In genomic region chr2L:15339601-15340000, dm6 we compare ENCODE assay signal across 1 fruit fly cellular context.
TF ChIP-seq lines count a peak whose summit lies in the region.

No protein-coding gene starts in this region.

TF ChIP-seq in whole organism, embryonic, 481 proteins besides CTCF, POLR2A, EP300 and RAD21 (continued from another document):
- no peak for TF ChIP-seq Xrp1 (GFP tag; IDR thresholded peaks at IDR 0.05; lab: Robert Waterston, UW)
- no peak for TF ChIP-seq CG2875 (GFP tag; optimal IDR thresholded peaks at IDR 0.05; lab: Kevin White, UChicago)
- TF ChIP-seq CG17359 (tag; optimal IDR thresholded peaks at IDR 0.05; lab: Kevin White, UChicago), result no peak
- TF ChIP-seq CG2116 (GFP tag; optimal IDR thresholded peaks at IDR 0.05; lab: Kevin White, UChicago), result no peak
- TF ChIP-seq kay (GFP tag; optimal IDR thresholded peaks at IDR 0.05; lab: Kevin White, UChicago), result no peak
- no peak for TF ChIP-seq pan (optimal IDR thresholded peaks at IDR 0.05; lab: Kevin White, UChicago)
- peak in 1 of 2 experiments; percentile 24 for TF ChIP-seq pan (GFP tag; optimal IDR thresholded peaks at IDR 0.05 in 1 of 2, IDR thresholded peaks at IDR 0.05 in 1 of 2)
- TF ChIP-seq CG1602 (GFP tag; optimal IDR thresholded peaks at IDR 0.05; lab: Kevin White, UChicago), result no peak
- no peak for TF ChIP-seq CG11504 (tag; optimal IDR thresholded peaks at IDR 0.05; lab: Kevin White, UChicago)
- TF ChIP-seq CG2199 (GFP tag; IDR thresholded peaks at IDR 0.05; lab: Robert Waterston, UW), result no peak
- no peak for TF ChIP-seq CG1792 (GFP tag; optimal IDR thresholded peaks at IDR 0.05; lab: Kevin White, UChicago)
- no peak for TF ChIP-seq CG9609 (GFP tag; optimal IDR thresholded peaks at IDR 0.05; lab: Kevin White, UChicago)
- no peak for TF ChIP-seq CG6765 (GFP tag; optimal IDR thresholded peaks at IDR 0.05; lab: Kevin White, UChicago)
- no peak for TF ChIP-seq CG8765 (GFP tag; IDR thresholded peaks at IDR 0.05; lab: Robert Waterston, UW)
- no peak for TF ChIP-seq cad (GFP tag; optimal IDR thresholded peaks at IDR 0.05; lab: Kevin White, UChicago)
- TF ChIP-seq CG9215 (GFP tag; IDR thresholded peaks at IDR 0.05; lab: Robert Waterston, UW), result peak; percentile 23; the same call in 1 of the 2 replicates
- TF ChIP-seq CG9817 (tag; optimal IDR thresholded peaks at IDR 0.05; lab: Kevin White, UChicago), result no peak
- TF ChIP-seq Mes4 (GFP tag; optimal IDR thresholded peaks at IDR 0.05; lab: Kevin White, UChicago), result no peak
- TF ChIP-seq CG4328 (GFP tag; optimal IDR thresholded peaks at IDR 0.05; lab: Kevin White, UChicago), result no peak
- TF ChIP-seq ATbp (GFP tag; optimal IDR thresholded peaks at IDR 0.05; lab: Kevin White, UChicago), result no peak
- TF ChIP-seq CG4360 (GFP tag; IDR thresholded peaks at IDR 0.05; lab: Robert Waterston, UW), result peak; percentile 22; the same call in 1 of the 2 replicates
- no peak for TF ChIP-seq br (optimal IDR thresholded peaks at IDR 0.05; lab: Kevin White, UChicago)
- TF ChIP-seq ftz-f1 (GFP tag; optimal IDR thresholded peaks at IDR 0.05; lab: Kevin White, UChicago), result no peak
- no peak for TF ChIP-seq Ets65A (GFP tag; lab: Kevin White, UChicago)
- no peak for TF ChIP-seq cwo (GFP tag; optimal IDR thresholded peaks at IDR 0.05; lab: Kevin White, UChicago)
- no peak for TF ChIP-seq sob (GFP tag; IDR thresholded peaks at IDR 0.05; lab: Robert Waterston, UW)
- no peak for TF ChIP-seq CG6175 (GFP tag; IDR thresholded peaks at IDR 0.05; lab: Robert Waterston, UW)
- TF ChIP-seq CG42726 (GFP tag; IDR thresholded peaks at IDR 0.05; lab: Robert Waterston, UW; ENCODE audit: partially characterized antibody), result no peak
- no peak for TF ChIP-seq rib (GFP tag; IDR thresholded peaks at IDR 0.05; lab: Robert Waterston, UW)
- TF ChIP-seq ken (GFP tag; IDR thresholded peaks at IDR 0.05; lab: Robert Waterston, UW), result no peak
- TF ChIP-seq ash1 (GFP tag; optimal IDR thresholded peaks at IDR 0.05; lab: Kevin White, UChicago), result no peak
- no peak for TF ChIP-seq crp (GFP tag; optimal IDR thresholded peaks at IDR 0.05; lab: Kevin White, UChicago)
- TF ChIP-seq pros (GFP tag; optimal IDR thresholded peaks at IDR 0.05; lab: Kevin White, UChicago), result no peak
- no peak for TF ChIP-seq org-1 (GFP tag; optimal IDR thresholded peaks at IDR 0.05; lab: Kevin White, UChicago)
- no peak for TF ChIP-seq CG12942 (GFP tag; optimal IDR thresholded peaks at IDR 0.05; lab: Kevin White, UChicago)
- no peak for TF ChIP-seq jumu (GFP tag; optimal IDR thresholded peaks at IDR 0.05; lab: Kevin White, UChicago)
- no peak for TF ChIP-seq shn (GFP tag; optimal IDR thresholded peaks at IDR 0.05; lab: Kevin White, UChicago)
- no peak for TF ChIP-seq CG3065 (GFP tag; optimal IDR thresholded peaks at IDR 0.05; lab: Kevin White, UChicago)
- no peak for TF ChIP-seq CG43689 (GFP tag; IDR thresholded peaks at IDR 0.05; lab: Robert Waterston, UW)
- TF ChIP-seq Nf-YC (tag; optimal IDR thresholded peaks at IDR 0.05; lab: Kevin White, UChicago), result peak; percentile 93
- no peak for TF ChIP-seq CG15011 (GFP tag; optimal IDR thresholded peaks at IDR 0.05; lab: Kevin White, UChicago)
- peak; percentile 45; the same call in 1 of the 3 replicates for TF ChIP-seq CG34422 (GFP tag; IDR thresholded peaks at IDR 0.05; lab: Robert Waterston, UW)
- no peak for TF ChIP-seq CG11398 (GFP tag; optimal IDR thresholded peaks at IDR 0.05; lab: Kevin White, UChicago)
- TF ChIP-seq ems (GFP tag; optimal IDR thresholded peaks at IDR 0.05; lab: Kevin White, UChicago), result no peak
- no peak for TF ChIP-seq CG6654 (GFP tag; optimal IDR thresholded peaks at IDR 0.05; lab: Kevin White, UChicago)
- no peak for TF ChIP-seq klu (GFP tag; IDR thresholded peaks at IDR 0.05; lab: Robert Waterston, UW)
- TF ChIP-seq H15 (GFP tag; IDR thresholded peaks at IDR 0.05; lab: Robert Waterston, UW), result no peak
- no peak for TF ChIP-seq Fer3 (tag; optimal IDR thresholded peaks at IDR 0.05; lab: Kevin White, UChicago)
- TF ChIP-seq HLH54F (GFP tag; optimal IDR thresholded peaks at IDR 0.05; lab: Kevin White, UChicago), result no peak
- TF ChIP-seq eyg (GFP tag; optimal IDR thresholded peaks at IDR 0.05; lab: Kevin White, UChicago), result no peak
- TF ChIP-seq CG4404 (GFP tag; IDR thresholded peaks at IDR 0.05; lab: Robert Waterston, UW), result no peak
- TF ChIP-seq zen (tag; optimal IDR thresholded peaks at IDR 0.05; lab: Kevin White, UChicago), result no peak
- no peak for TF ChIP-seq az2 (GFP tag; optimal IDR thresholded peaks at IDR 0.05; lab: Kevin White, UChicago)
- TF ChIP-seq CG3407 (GFP tag; optimal IDR thresholded peaks at IDR 0.05; lab: Kevin White, UChicago), result no peak
- TF ChIP-seq lilli (GFP tag; optimal IDR thresholded peaks at IDR 0.05; lab: Kevin White, UChicago), result no peak
- no peak for TF ChIP-seq CG1603 (tag; optimal IDR thresholded peaks at IDR 0.05; lab: Kevin White, UChicago)
- no peak for TF ChIP-seq Doc2 (GFP tag; IDR thresholded peaks at IDR 0.05; lab: Robert Waterston, UW)
- no peak for TF ChIP-seq CG8924 (tag; optimal IDR thresholded peaks at IDR 0.05; lab: Kevin White, UChicago)
- 0 out of 2 replicates have a peak, but pooled peaks have one; percentile 25 for TF ChIP-seq CG32767 (GFP tag; IDR thresholded peaks at IDR 0.05; lab: Robert Waterston, UW)
- no peak for TF ChIP-seq Taf1 (GFP tag; IDR thresholded peaks at IDR 0.05; lab: Robert Waterston, UW)
- no peak for TF ChIP-seq disco-r (GFP tag; optimal IDR thresholded peaks at IDR 0.05; lab: Kevin White, UChicago)
- peak; percentile 44 for TF ChIP-seq Jarid2 (GFP tag; optimal IDR thresholded peaks at IDR 0.05; lab: Kevin White, UChicago)
- TF ChIP-seq Hmr (GFP tag; optimal IDR thresholded peaks at IDR 0.05; lab: Kevin White, UChicago), result no peak
- no peak for TF ChIP-seq sisA (GFP tag; IDR thresholded peaks at IDR 0.05; lab: Robert Waterston, UW)
- TF ChIP-seq sc (optimal IDR thresholded peaks at IDR 0.05; lab: Kevin White, UChicago), result no peak
- TF ChIP-seq sc (GFP tag; optimal IDR thresholded peaks at IDR 0.05; lab: Kevin White, UChicago), result no peak
- no peak for TF ChIP-seq mirr (GFP tag; optimal IDR thresholded peaks at IDR 0.05; lab: Kevin White, UChicago)
- no peak for TF ChIP-seq wek (GFP tag; optimal IDR thresholded peaks at IDR 0.05; lab: Kevin White, UChicago)
- no peak for TF ChIP-seq ewg (GFP tag; optimal IDR thresholded peaks at IDR 0.05; lab: Kevin White, UChicago)
- no peak for TF ChIP-seq pzg (GFP tag; optimal IDR thresholded peaks at IDR 0.05; lab: Kevin White, UChicago)
- TF ChIP-seq Lim3 (GFP tag; IDR thresholded peaks at IDR 0.05; lab: Robert Waterston, UW), result no peak
- no peak for TF ChIP-seq HLH3B (GFP tag; IDR thresholded peaks at IDR 0.05; lab: Robert Waterston, UW)
- TF ChIP-seq BtbVII (GFP tag; optimal IDR thresholded peaks at IDR 0.05; lab: Kevin White, UChicago), result no peak
- no peak for TF ChIP-seq CG9797 (GFP tag; optimal IDR thresholded peaks at IDR 0.05; lab: Kevin White, UChicago)
